Fruit fly (Drosophila melanogaster) whole organism, embryonic: ENCODE measurements around the gene Pgant7.

Experiments used
- Bdp1 ChIP-seq: fragments of 200-800 bp; sonication (Bioruptor generic); optimal IDR thresholded peaks from 3 replicates; lab custom pipeline; 2016; ENCODE audit warnings: missing biosample characterization, missing genetic modification characterization
- Bteb2 ChIP-seq: fragments of 200-800 bp; sonication (Bioruptor generic); optimal IDR thresholded peaks from 2 replicates; lab custom pipeline; 2016; ENCODE audit warnings: missing biosample characterization, missing genetic modification characterization
- CG11456 ChIP-seq: fragments of 200-800 bp; sonication (Bioruptor generic); IDR thresholded peaks from 3 replicates; pipeline ENCODE4 v1.3.6; 2022; ENCODE audit warnings: missing biosample characterization, missing genetic modification characterization
- CG1233 ChIP-seq: fragments of 200-800 bp; sonication (Bioruptor generic); optimal IDR thresholded peaks from 4 replicates; lab custom pipeline; 2018; ENCODE audit warnings: missing biosample characterization, mild to moderate bottlenecking, missing genetic modification characterization
- CG13424 ChIP-seq: fragments of 200-800 bp; sonication (Bioruptor generic); optimal IDR thresholded peaks from 2 replicates; lab custom pipeline; 2019; ENCODE audit warnings: missing biosample characterization, mild to moderate bottlenecking, missing genetic modification characterization, moderate library complexity
- CG13894 ChIP-seq: fragments of 200-800 bp; sonication (Bioruptor generic); optimal IDR thresholded peaks from 3 replicates; lab custom pipeline; 2018; ENCODE audit warnings: missing biosample characterization, mild to moderate bottlenecking, missing genetic modification characterization, moderate library complexity
- CG1529 ChIP-seq: fragments of 200-800 bp; sonication (Bioruptor generic); optimal IDR thresholded peaks from 3 replicates; lab custom pipeline; 2018; ENCODE audit warnings: missing biosample characterization, missing genetic modification characterization
- CG15479 ChIP-seq: fragments of 200-800 bp; sonication (Bioruptor generic); optimal IDR thresholded peaks from 3 replicates; lab custom pipeline; 2019; ENCODE audit warnings: missing biosample characterization, mild to moderate bottlenecking, missing genetic modification characterization, moderate library complexity
- CG18011 ChIP-seq: fragments of 200-800 bp; sonication (Bioruptor generic); optimal IDR thresholded peaks from 2 replicates; lab custom pipeline; 2017; ENCODE audit warnings: missing biosample characterization, missing genetic modification characterization, mild to moderate bottlenecking, moderate library complexity, missing genotype
- CG32772 ChIP-seq: fragments of 200-800 bp; sonication (Bioruptor generic); IDR thresholded peaks from 2 replicates; pipeline ENCODE4 v1.3.6; 2022; ENCODE audit warnings: missing biosample characterization, missing genetic modification characterization
- CG3281 ChIP-seq: fragments of 200-800 bp; sonication (Bioruptor generic); optimal IDR thresholded peaks from 3 replicates; lab custom pipeline; 2017; ENCODE audit warnings: missing biosample characterization, mild to moderate bottlenecking, missing genetic modification characterization
- CG33557 ChIP-seq: fragments of 200-800 bp; sonication (Bioruptor generic); optimal IDR thresholded peaks from 2 replicates; lab custom pipeline; 2019; ENCODE audit warnings: missing biosample characterization, mild to moderate bottlenecking, missing genetic modification characterization, moderate library complexity
- CG7372 ChIP-seq: fragments of 200-800 bp; sonication (Bioruptor generic); IDR thresholded peaks from 2 replicates; pipeline ENCODE4 v1.3.6; 2022; ENCODE audit warnings: missing biosample characterization, missing genetic modification characterization
- CG7928 ChIP-seq: fragments of 200-800 bp; sonication (Bioruptor generic); optimal IDR thresholded peaks from 2 replicates; lab custom pipeline; 2017; ENCODE audit warnings: missing biosample characterization, mild to moderate bottlenecking, missing genetic modification characterization
- Dad ChIP-seq: fragments of 200-800 bp; sonication (Bioruptor generic); optimal IDR thresholded peaks from 3 replicates; lab custom pipeline; 2016; ENCODE audit warnings: missing biosample characterization, missing genetic modification characterization
- E2f2 ChIP-seq: fragments of 200-800 bp; sonication (Bioruptor generic); IDR thresholded peaks from 2 replicates; pipeline ENCODE4 v1.3.6; 2022; ENCODE audit warnings: missing biosample characterization, missing genetic modification characterization
- Eip74EF ChIP-seq, 2 experiments: fragments of 200-800 bp in 1 of 2; fragments of >200 bp in 1 of 2; sonication (Bioruptor generic) in 1 of 2; optimal IDR thresholded peaks; 2 replicates each; lab custom pipeline; 2017 to 2019; ENCODE audit warnings: missing biosample characterization in 2 of 2, missing genetic modification characterization in 2 of 2, mild to moderate bottlenecking in 1 of 2, moderate library complexity in 1 of 2
- Hey ChIP-seq: fragments of 200-800 bp; sonication (Bioruptor generic); optimal IDR thresholded peaks from 3 replicates; lab custom pipeline; 2018; ENCODE audit warnings: missing biosample characterization, mild to moderate bottlenecking, missing genetic modification characterization
- Hr78 ChIP-seq, 2 experiments: fragments of 200-800 bp in 1 of 2; fragments of >200 bp in 1 of 2; sonication (Bioruptor generic) in 1 of 2; optimal IDR thresholded peaks; 2 replicates each; lab custom pipeline; 2017 to 2019; ENCODE audit warnings: missing biosample characterization in 2 of 2, missing genetic modification characterization in 2 of 2, mild to moderate bottlenecking in 1 of 2, moderate library complexity in 1 of 2
- Hsf ChIP-seq: fragments of 200-800 bp; sonication (Bioruptor generic); optimal IDR thresholded peaks from 3 replicates; lab custom pipeline; 2016; ENCODE audit warnings: missing biosample characterization, missing genetic modification characterization
- NC2β ChIP-seq: fragments of 200-800 bp; sonication (Bioruptor generic); optimal IDR thresholded peaks from 2 replicates; lab custom pipeline; 2016; ENCODE audit warnings: missing biosample characterization, missing genetic modification characterization
- Nf-YA ChIP-seq: fragments of 200-800 bp; sonication (Bioruptor generic); IDR thresholded peaks from 2 replicates; pipeline ENCODE4 v1.3.6; 2022; ENCODE audit warnings: missing biosample characterization, missing genetic modification characterization
- Oaz ChIP-seq: fragments of 200-800 bp; sonication (Bioruptor generic); IDR thresholded peaks from 2 replicates; pipeline ENCODE4 v1.3.6; 2022; ENCODE audit warnings: missing biosample characterization, missing genetic modification characterization
- Scr ChIP-seq: fragments of 200-800 bp; sonication (Bioruptor generic); IDR thresholded peaks from 2 replicates; pipeline ENCODE4 v1.3.6; 2022; ENCODE audit warnings: missing biosample characterization, missing genetic modification characterization; ENCODE audit not compliant: partially characterized antibody
- Xbp1 ChIP-seq: fragments of 200-800 bp; sonication (Bioruptor generic); optimal IDR thresholded peaks from 3 replicates; lab custom pipeline; 2016; ENCODE audit warnings: missing biosample characterization, mild to moderate bottlenecking, missing genetic modification characterization
- bbx ChIP-seq: fragments of 200-800 bp; sonication (Bioruptor generic); IDR thresholded peaks from 2 replicates; pipeline ENCODE4 v1.3.6; 2022; ENCODE audit warnings: missing biosample characterization, missing genetic modification characterization; ENCODE audit not compliant: partially characterized antibody
- br ChIP-seq: fragments of >200 bp; optimal IDR thresholded peaks from 2 replicates; lab custom pipeline; 2017
- dm ChIP-seq: fragments of 200-800 bp; sonication (Bioruptor generic); optimal IDR thresholded peaks from 3 replicates; lab custom pipeline; 2016; ENCODE audit warnings: missing biosample characterization, missing genetic modification characterization
- emc ChIP-seq: fragments of 200-800 bp; sonication (Bioruptor generic); optimal IDR thresholded peaks from 2 replicates; lab custom pipeline; 2016; ENCODE audit warnings: missing biosample characterization, missing genetic modification characterization
- ewg ChIP-seq: fragments of 200-800 bp; sonication (Bioruptor generic); optimal IDR thresholded peaks from 3 replicates; lab custom pipeline; 2017; ENCODE audit warnings: mild to moderate bottlenecking, missing biosample characterization, missing genetic modification reagents, missing genetic modification characterization
- fd3F ChIP-seq: fragments of 200-800 bp; sonication (Bioruptor generic); optimal IDR thresholded peaks from 2 replicates; lab custom pipeline; 2018; ENCODE audit warnings: missing biosample characterization, mild to moderate bottlenecking, missing genetic modification characterization, moderate library complexity
- fru ChIP-seq: fragments of >200 bp; optimal IDR thresholded peaks from 2 replicates; lab custom pipeline; 2017
- ftz-f1 ChIP-seq: fragments of 200-800 bp; sonication (Bioruptor generic); optimal IDR thresholded peaks from 2 replicates; lab custom pipeline; 2016; ENCODE audit warnings: missing biosample characterization, missing genetic modification characterization
- fu2 ChIP-seq: fragments of 200-800 bp; sonication (Bioruptor generic); optimal IDR thresholded peaks from 2 replicates; lab custom pipeline; 2016; ENCODE audit warnings: missing biosample characterization, missing genetic modification characterization
- gro ChIP-seq: fragments of 200-800 bp; sonication (Bioruptor generic); optimal IDR thresholded peaks from 2 replicates; lab custom pipeline; 2016; ENCODE audit warnings: missing biosample characterization, missing genetic modification characterization
- hbn ChIP-seq: fragments of 200-800 bp; sonication (Bioruptor generic); IDR thresholded peaks from 2 replicates; pipeline ENCODE4 v1.3.6; 2022; ENCODE audit warnings: missing biosample characterization, missing genetic modification characterization; ENCODE audit not compliant: partially characterized antibody
- her ChIP-seq: fragments of 200-800 bp; sonication (Bioruptor generic); optimal IDR thresholded peaks from 2 replicates; lab custom pipeline; 2016; ENCODE audit warnings: missing biosample characterization, missing genetic modification characterization
- knrl ChIP-seq: fragments of 200-800 bp; sonication (Bioruptor generic); IDR thresholded peaks from 3 replicates; pipeline ENCODE4 v1.3.6; 2022; ENCODE audit warnings: missing biosample characterization, missing genetic modification characterization; ENCODE audit not compliant: partially characterized antibody
- luna ChIP-seq: fragments of 200-800 bp; sonication (Bioruptor generic); optimal IDR thresholded peaks from 2 replicates; lab custom pipeline; 2016; ENCODE audit warnings: missing biosample characterization, missing genetic modification characterization
- mld ChIP-seq: fragments of 200-800 bp; sonication (Bioruptor generic); IDR thresholded peaks from 3 replicates; pipeline ENCODE4 v1.3.6; 2022; ENCODE audit warnings: missing biosample characterization, missing genetic modification characterization; ENCODE audit not compliant: partially characterized antibody
- nerfin-1 ChIP-seq: fragments of 200-800 bp; sonication (Bioruptor generic); optimal IDR thresholded peaks from 3 replicates; lab custom pipeline; 2019; ENCODE audit warnings: missing biosample characterization, mild to moderate bottlenecking, missing genetic modification characterization, moderate library complexity
- nmo ChIP-seq: fragments of 200-800 bp; sonication (Bioruptor generic); optimal IDR thresholded peaks from 2 replicates; lab custom pipeline; 2018; ENCODE audit warnings: missing biosample characterization, mild to moderate bottlenecking, missing genetic modification characterization, moderate library complexity
- peb ChIP-seq: fragments of 200-800 bp; sonication (Bioruptor generic); IDR thresholded peaks from 2 replicates; pipeline ENCODE4 v1.3.6; 2022; ENCODE audit warnings: missing biosample characterization, missing genetic modification characterization
- pum ChIP-seq: fragments of 200-800 bp; sonication (Bioruptor generic); optimal IDR thresholded peaks from 2 replicates; lab custom pipeline; 2016; ENCODE audit warnings: missing biosample characterization, missing genetic modification characterization
- repo ChIP-seq: fragments of 200-800 bp; sonication (Bioruptor generic); optimal IDR thresholded peaks from 2 replicates; lab custom pipeline; 2016; ENCODE audit warnings: missing biosample characterization, missing genetic modification characterization
- sd ChIP-seq: fragments of 200-800 bp; sonication (Bioruptor generic); optimal IDR thresholded peaks from 3 replicates; lab custom pipeline; 2018; ENCODE audit warnings: missing biosample characterization, mild to moderate bottlenecking, missing genetic modification characterization, moderate library complexity
- slbo ChIP-seq: fragments of 200-800 bp; sonication (Bioruptor generic); IDR thresholded peaks from 2 replicates; pipeline ENCODE4 v1.3.6; 2022; ENCODE audit warnings: missing biosample characterization, missing genetic modification characterization
- slou ChIP-seq: fragments of 200-800 bp; sonication (Bioruptor generic); optimal IDR thresholded peaks from 3 replicates; lab custom pipeline; 2016; ENCODE audit warnings: missing biosample characterization, missing genetic modification characterization
- sr ChIP-seq: fragments of 200-800 bp; sonication (Bioruptor generic); IDR thresholded peaks from 3 replicates; pipeline ENCODE4 v1.3.6; 2022; ENCODE audit warnings: missing biosample characterization, missing genetic modification characterization
- tna ChIP-seq: fragments of 200-800 bp; sonication (Bioruptor generic); IDR thresholded peaks from 2 replicates; pipeline ENCODE4 v1.3.6; 2022; ENCODE audit warnings: missing biosample characterization, missing genetic modification characterization; ENCODE audit not compliant: partially characterized antibody
- vfl ChIP-seq: fragments of 200-800 bp; sonication (Bioruptor generic); optimal IDR thresholded peaks from 2 replicates; lab custom pipeline; 2016; ENCODE audit warnings: missing biosample characterization, missing genetic modification characterization

Pgant7 gene

dm6 chrX:18546785-18547184 lies 47.0 kb upstream of the Pgant7 start (continued):
- TF ChIP-seq Bdp1 (peak; percentile 51), sr (GFP tag; lab: Robert Waterston, UW) (peak; percentile 50; the same call in 1 of the 3 replicates), ftz-f1 (GFP tag; lab: Kevin White, UChicago) (no peak), NC2β (peak; percentile 42), CG15479 (GFP tag; lab: Kevin White, UChicago) (no peak), nerfin-1 (peak; percentile 52), her (peak; percentile 60), slou (no peak), CG32772 (peak; percentile 86), Eip74EF (GFP tag; optimal IDR thresholded peaks at IDR 0.05; lab: Kevin White, UChicago) (peak in 1 of 2 experiments; percentile 54), dm (GFP tag; lab: Kevin White, UChicago) (peak; percentile 40), ewg (GFP tag; lab: Kevin White, UChicago) (peak; percentile 48), br (lab: Kevin White, UChicago) (no peak), gro (GFP tag; lab: Kevin White, UChicago) (peak; percentile 76), nmo (GFP tag; lab: Kevin White, UChicago) (peak; percentile 78), Hsf (GFP tag; lab: Kevin White, UChicago) (peak; percentile 76), Hr78 (GFP tag; optimal IDR thresholded peaks at IDR 0.05; lab: Kevin White, UChicago) (no peak), fru (no peak), Dad (GFP tag; lab: Kevin White, UChicago) (peak; percentile 61), Scr (GFP tag; lab: Robert Waterston, UW) (no peak), E2f2 (GFP tag; lab: Robert Waterston, UW) (peak; percentile 53), CG1529 (GFP tag; lab: Kevin White, UChicago) (peak; percentile 47), CG7928 (GFP tag; lab: Kevin White, UChicago) (peak; percentile 51), sd (tag; lab: Kevin White, UChicago) (peak; percentile 33), Bteb2 (GFP tag; lab: Kevin White, UChicago) (peak; percentile 72), Xbp1 (GFP tag; lab: Kevin White, UChicago) (peak; percentile 81), repo (GFP tag; lab: Kevin White, UChicago) (peak; percentile 54), knrl (GFP tag; lab: Robert Waterston, UW) (no peak), vfl (peak; percentile 63), slbo (GFP tag; lab: Robert Waterston, UW) (peak; percentile 90), bbx (GFP tag; lab: Robert Waterston, UW) (no peak), CG1233 (GFP tag; lab: Kevin White, UChicago) (peak; percentile 64), Hey (tag; lab: Kevin White, UChicago) (no peak), Oaz (GFP tag; lab: Robert Waterston, UW) (peak; percentile 74), mld (GFP tag; lab: Robert Waterston, UW) (no peak), fd3F (GFP tag; lab: Kevin White, UChicago) (peak; percentile 81), tna (GFP tag; lab: Robert Waterston, UW) (no peak), peb (GFP tag; lab: Robert Waterston, UW) (peak; percentile 55; the same call in 1 of the 2 replicates), hbn (no peak), CG18011 (GFP tag; lab: Kevin White, UChicago) (peak; percentile 44), fu2 (peak; percentile 56), pum (GFP tag; lab: Kevin White, UChicago) (peak; percentile 57), CG33557 (GFP tag; lab: Kevin White, UChicago) (no peak), emc (GFP tag; lab: Kevin White, UChicago) (peak; percentile 32), CG11456 (GFP tag; lab: Robert Waterston, UW) (peak; percentile 90), CG7372 (peak; percentile 88), CG13424 (tag; lab: Kevin White, UChicago) (peak; percentile 85), luna (peak; percentile 33), CG13894 (tag; lab: Kevin White, UChicago) (peak; percentile 64), CG3281 (GFP tag; lab: Kevin White, UChicago) (peak; percentile 77), Nf-YA (GFP tag; lab: Robert Waterston, UW) (peak; percentile 79)
